Fruit fly (Drosophila melanogaster): ENCODE measurements around the gene CG15432.

The CG15432 gene

dm6 chr2L:4393842-4394421 is 48.2 kb upstream of the CG15432 start, which contains the start of gene CG3652 (continued):
- peak; percentile 29; the same call in 1 of the 2 replicates for TF ChIP-seq Bgb (GFP tag; IDR thresholded peaks at IDR 0.05; ENCODE audit: partially characterized antibody)
- TF ChIP-seq Atf3 (GFP tag; optimal IDR thresholded peaks at IDR 0.05), result peak; percentile 26
- peak; percentile 48 for TF ChIP-seq Dip3 (GFP tag; optimal IDR thresholded peaks at IDR 0.05)
- peak; percentile 47 for TF ChIP-seq slp2 (GFP tag; optimal IDR thresholded peaks at IDR 0.05)

DNA sequence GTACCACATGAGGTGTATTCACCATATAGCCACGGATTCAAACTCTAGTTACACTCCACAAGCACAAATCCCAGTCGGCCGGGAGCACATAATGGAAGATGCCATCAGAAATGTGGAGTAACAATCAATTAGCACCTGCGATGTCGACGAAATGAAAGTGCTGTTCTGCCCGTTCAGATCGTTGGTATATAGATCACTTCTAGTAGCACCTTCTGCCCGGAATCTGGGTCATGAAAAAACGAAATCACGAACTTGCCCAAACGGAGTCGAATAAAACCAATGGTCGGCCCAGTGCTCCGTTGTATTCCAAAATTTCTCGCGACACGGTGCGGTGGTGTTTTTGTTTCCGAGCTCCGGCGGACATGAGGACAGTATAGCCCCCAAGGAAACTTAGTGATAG is 41.5 kb upstream of the CG15432 start, which contains the start of gene CG33003:
CG33003 (plus strand) TSS at position 301 of the 400 bp plus-strand sequence.
- TF ChIP-seq lab (GFP tag; optimal IDR thresholded peaks at IDR 0.05), result no peak
- no peak for TF ChIP-seq Atf3 (GFP tag; optimal IDR thresholded peaks at IDR 0.05)
- TF ChIP-seq Sox100B (GFP tag; optimal IDR thresholded peaks at IDR 0.05), result no peak
- TF ChIP-seq Six4 (GFP tag; optimal IDR thresholded peaks at IDR 0.05), result no peak
- no peak for TF ChIP-seq CG15696 (tag; optimal IDR thresholded peaks at IDR 0.05)
- no peak for TF ChIP-seq CG13894 (tag; optimal IDR thresholded peaks at IDR 0.05)
- no peak for TF ChIP-seq CG13287 (GFP tag; IDR thresholded peaks at IDR 0.05; ENCODE audit: partially characterized antibody)
- TF ChIP-seq CG2129 (GFP tag; IDR thresholded peaks at IDR 0.05; ENCODE audit: partially characterized antibody), result no peak
- TF ChIP-seq Jarid2 (GFP tag; optimal IDR thresholded peaks at IDR 0.05), result no peak
- no peak for TF ChIP-seq mld (GFP tag; IDR thresholded peaks at IDR 0.05; ENCODE audit: partially characterized antibody)
- TF ChIP-seq twi (tag; optimal IDR thresholded peaks at IDR 0.05), result no peak

DNA sequence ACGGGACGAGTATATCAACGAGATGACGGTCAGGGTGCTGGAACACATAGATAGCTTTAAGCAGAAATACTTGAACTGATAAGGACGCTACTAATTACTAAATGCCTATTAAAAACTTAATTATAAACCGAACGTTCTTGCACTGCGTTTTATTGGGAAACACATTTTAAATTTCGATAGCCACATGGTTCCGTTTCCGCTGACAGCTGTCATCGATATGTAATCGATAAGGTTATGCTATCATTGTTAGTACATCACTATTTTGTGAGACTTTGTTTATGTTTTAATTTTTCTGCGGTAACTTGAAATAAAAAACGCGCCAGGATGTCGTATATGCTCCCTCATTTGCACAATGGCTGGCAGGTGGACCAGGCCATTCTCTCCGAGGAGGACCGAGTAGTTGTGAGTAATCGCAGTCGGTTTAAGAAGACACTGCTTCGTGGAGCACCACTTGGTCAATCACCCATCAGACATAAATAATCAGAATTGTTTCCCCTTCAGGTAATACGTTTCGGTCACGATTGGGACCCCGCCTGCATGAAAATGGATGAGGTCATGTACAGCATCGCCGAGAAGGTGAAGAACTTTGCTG is 39.0 kb upstream of the CG15432 start, which contains the start of gene Dim1:
Dim1 (plus strand) TSS at position 239 of the 592 bp plus-strand sequence.
- TF ChIP-seq BEAF-32 (GFP tag; optimal IDR thresholded peaks at IDR 0.05), result peak; percentile 68
- TF ChIP-seq sc (optimal IDR thresholded peaks at IDR 0.05), result no peak
- no peak for TF ChIP-seq sc (GFP tag; optimal IDR thresholded peaks at IDR 0.05)
- no peak for TF ChIP-seq Stat92E (GFP tag; optimal IDR thresholded peaks at IDR 0.05)
- no peak for TF ChIP-seq crc (GFP tag; optimal IDR thresholded peaks at IDR 0.05)
- peak; percentile 78; the same call in 1 of the 4 replicates for TF ChIP-seq chinmo (GFP tag; IDR thresholded peaks at IDR 0.05; ENCODE audit: partially characterized antibody)
- no peak for TF ChIP-seq Xrp1 (GFP tag; IDR thresholded peaks at IDR 0.05)
- no peak for TF ChIP-seq CG9437 (GFP tag; optimal IDR thresholded peaks at IDR 0.05)
- TF ChIP-seq CG6654 (GFP tag; optimal IDR thresholded peaks at IDR 0.05), result no peak
- TF ChIP-seq so (GFP tag; IDR thresholded peaks at IDR 0.05), result no peak
- TF ChIP-seq HLH54F (GFP tag; optimal IDR thresholded peaks at IDR 0.05), result no peak
- no peak for TF ChIP-seq chif (GFP tag; optimal IDR thresholded peaks at IDR 0.05)
- no peak for TF ChIP-seq dan (GFP tag; IDR thresholded peaks at IDR 0.05)
- TF ChIP-seq CHES-1-like (GFP tag; optimal IDR thresholded peaks at IDR 0.05), result peak; percentile 24
- no peak for TF ChIP-seq Dip2 (GFP tag; IDR thresholded peaks at IDR 0.05)
- TF ChIP-seq CG17612 (GFP tag; IDR thresholded peaks at IDR 0.05), result no peak
- TF ChIP-seq Hey (tag; optimal IDR thresholded peaks at IDR 0.05), result no peak
- TF ChIP-seq jumu (GFP tag; optimal IDR thresholded peaks at IDR 0.05), result no peak
- TF ChIP-seq CG11560 (tag; IDR thresholded peaks at IDR 0.05), result no peak
- no peak for TF ChIP-seq ATbp (GFP tag; optimal IDR thresholded peaks at IDR 0.05)
- TF ChIP-seq CG2202 (tag; optimal IDR thresholded peaks at IDR 0.05), result no peak
- TF ChIP-seq Dbx (GFP tag; IDR thresholded peaks at IDR 0.05), result no peak
- TF ChIP-seq ems (GFP tag; optimal IDR thresholded peaks at IDR 0.05), result peak; percentile 15
- TF ChIP-seq bcd (GFP tag; optimal IDR thresholded peaks at IDR 0.05), result no peak
- no peak for TF ChIP-seq CG4282 (GFP tag; optimal IDR thresholded peaks at IDR 0.05)
- no peak for TF ChIP-seq Dek (tag; optimal IDR thresholded peaks at IDR 0.05)
- TF ChIP-seq CG15073 (GFP tag; optimal IDR thresholded peaks at IDR 0.05), result no peak
- no peak for TF ChIP-seq grau (tag; optimal IDR thresholded peaks at IDR 0.05)
- no peak for TF ChIP-seq sug (tag; optimal IDR thresholded peaks at IDR 0.05)
- TF ChIP-seq CG1024 (GFP tag; IDR thresholded peaks at IDR 0.05), result no peak
- no peak for TF ChIP-seq oc (tag; optimal IDR thresholded peaks at IDR 0.05)
- no peak for TF ChIP-seq CG14441 (GFP tag; IDR thresholded peaks at IDR 0.05)
- no peak for TF ChIP-seq CG17829 (tag; optimal IDR thresholded peaks at IDR 0.05)
